Worm (Caenorhabditis elegans): Measurements from ENCODE around the gene T04F3.4.

T04F3.4 gene

ce11 chrV:11787258-11787657 lies 24.4 kb upstream of the T04F3.4 start, which contains the start of gene F55A11.7:
Gene F55A11.7, minus strand, starts transcription at chrV:11787443.
- TF ChIP-seq flt-1 (GFP tag; IDR thresholded peaks at IDR 0.05) (no peak), hmbx-1 (tag; optimal IDR thresholded peaks at IDR 0.05) (no peak), tbx-37 (GFP tag; conservative IDR thresholded peaks at IDR 0.05) (no peak), aly-1 (tag; optimal IDR thresholded peaks at IDR 0.05) (no peak), ama-1 (optimal IDR thresholded peaks at IDR 0.05) (no peak), hnd-1 (tag; optimal IDR thresholded peaks at IDR 0.05) (no peak), pes-1 (GFP tag; IDR thresholded peaks at IDR 0.05) (no peak), tbx-11 (GFP tag; IDR thresholded peaks at IDR 0.05) (no peak), hmg-4 (GFP tag; optimal IDR thresholded peaks at IDR 0.05) (no peak), B0310.2 (tag; optimal IDR thresholded peaks at IDR 0.05) (no peak), scrt-1 (GFP tag; IDR thresholded peaks at IDR 0.05) (no peak), sea-1 (GFP tag; conservative IDR thresholded peaks at IDR 0.05) (no peak), tra-4 (tag; optimal IDR thresholded peaks at IDR 0.05) (no peak), ceh-13 (GFP tag; optimal IDR thresholded peaks at IDR 0.05) (no peak), F13C5.2 (tag; optimal IDR thresholded peaks at IDR 0.05) (no peak), ets-7 (tag; optimal IDR thresholded peaks at IDR 0.05) (no peak), ceh-36 (tag; optimal IDR thresholded peaks at IDR 0.05) (no peak)

- peak; percentile 97 for TF ChIP-seq F13C5.2 (tag; optimal IDR thresholded peaks at IDR 0.05)
- peak; percentile 97 for TF ChIP-seq scrt-1 (GFP tag; IDR thresholded peaks at IDR 0.05)
- TF ChIP-seq hmg-4 (GFP tag; optimal IDR thresholded peaks at IDR 0.05): peak; percentile 98
- peak; percentile 80 for TF ChIP-seq hmbx-1 (tag; optimal IDR thresholded peaks at IDR 0.05)
- TF ChIP-seq hnd-1 (tag; optimal IDR thresholded peaks at IDR 0.05): peak; percentile 89
- peak; percentile 92 for TF ChIP-seq aly-1 (tag; optimal IDR thresholded peaks at IDR 0.05)
- TF ChIP-seq pes-1 (GFP tag; IDR thresholded peaks at IDR 0.05): peak; percentile 96
- peak; percentile 94 for TF ChIP-seq ceh-13 (GFP tag; optimal IDR thresholded peaks at IDR 0.05)
- TF ChIP-seq ets-7 (tag; optimal IDR thresholded peaks at IDR 0.05): peak; percentile 80
- TF ChIP-seq tbx-37 (GFP tag; conservative IDR thresholded peaks at IDR 0.05): peak; percentile 97
- TF ChIP-seq ama-1 (optimal IDR thresholded peaks at IDR 0.05): no peak
- peak; percentile 94 for TF ChIP-seq B0310.2 (tag; optimal IDR thresholded peaks at IDR 0.05)
- TF ChIP-seq tra-4 (tag; optimal IDR thresholded peaks at IDR 0.05): peak; percentile 91
- peak; percentile 95 for TF ChIP-seq ceh-36 (tag; optimal IDR thresholded peaks at IDR 0.05)
- peak; percentile 99 for TF ChIP-seq sea-1 (GFP tag; conservative IDR thresholded peaks at IDR 0.05)
- TF ChIP-seq tbx-11 (GFP tag; IDR thresholded peaks at IDR 0.05): peak; percentile 99
- peak; percentile 95 for TF ChIP-seq flt-1 (GFP tag; IDR thresholded peaks at IDR 0.05)
Observed at ce11 chrV:11782809-11783440, 20.1 kb upstream of the T04F3.4 start, which contains the start of gene F55A11.11. Gene F55A11.11, plus strand, starts transcription at chrV:11783149.

- TF ChIP-seq sea-1 (GFP tag; conservative IDR thresholded peaks at IDR 0.05) (no peak), flt-1 (GFP tag; IDR thresholded peaks at IDR 0.05) (no peak), hnd-1 (tag; optimal IDR thresholded peaks at IDR 0.05) (no peak), ceh-13 (GFP tag; optimal IDR thresholded peaks at IDR 0.05) (no peak), pes-1 (GFP tag; IDR thresholded peaks at IDR 0.05) (no peak), hmbx-1 (tag; optimal IDR thresholded peaks at IDR 0.05) (no peak), tra-4 (tag; optimal IDR thresholded peaks at IDR 0.05) (no peak), tbx-37 (GFP tag; conservative IDR thresholded peaks at IDR 0.05) (no peak), F13C5.2 (tag; optimal IDR thresholded peaks at IDR 0.05) (no peak)
Observed at ce11 chrV:11779810-11780209, 17.0 kb upstream of the T04F3.4 start.

ce11 chrV:11779310-11779709 lies 16.5 kb upstream of the T04F3.4 start:
- no peak for TF ChIP-seq aly-1 (tag; optimal IDR thresholded peaks at IDR 0.05)
- TF ChIP-seq ama-1 (optimal IDR thresholded peaks at IDR 0.05): no peak
- no peak for TF ChIP-seq B0310.2 (tag; optimal IDR thresholded peaks at IDR 0.05)
- TF ChIP-seq ets-7 (tag; optimal IDR thresholded peaks at IDR 0.05): no peak
- no peak for TF ChIP-seq hnd-1 (tag; optimal IDR thresholded peaks at IDR 0.05)
- TF ChIP-seq hmbx-1 (tag; optimal IDR thresholded peaks at IDR 0.05): no peak
- TF ChIP-seq scrt-1 (GFP tag; IDR thresholded peaks at IDR 0.05): no peak
- no peak for TF ChIP-seq pes-1 (GFP tag; IDR thresholded peaks at IDR 0.05)
- no peak for TF ChIP-seq ceh-13 (GFP tag; optimal IDR thresholded peaks at IDR 0.05)

ce11 chrV:11777846-11778245 lies 15.0 kb upstream of the T04F3.4 start:
- TF ChIP-seq hnd-1 (tag; optimal IDR thresholded peaks at IDR 0.05): no peak

ce11 chrV:11776538-11776937 lies 13.7 kb upstream of the T04F3.4 start, which contains the start of gene F55A11.6:
Gene F55A11.6, plus strand, starts transcription at chrV:11776838.
- no peak for TF ChIP-seq ama-1 (optimal IDR thresholded peaks at IDR 0.05)
- no peak for TF ChIP-seq ceh-13 (GFP tag; optimal IDR thresholded peaks at IDR 0.05)

ce11 chrV:11773934-11774333 lies 11.1 kb upstream of the T04F3.4 start:
- no peak for TF ChIP-seq tbx-37 (GFP tag; conservative IDR thresholded peaks at IDR 0.05)
- TF ChIP-seq tra-4 (tag; optimal IDR thresholded peaks at IDR 0.05): no peak
- no peak for TF ChIP-seq hnd-1 (tag; optimal IDR thresholded peaks at IDR 0.05)
- no peak for TF ChIP-seq ceh-13 (GFP tag; optimal IDR thresholded peaks at IDR 0.05)
- no peak for TF ChIP-seq sea-1 (GFP tag; conservative IDR thresholded peaks at IDR 0.05)
- TF ChIP-seq tbx-11 (GFP tag; IDR thresholded peaks at IDR 0.05): no peak
- TF ChIP-seq flt-1 (GFP tag; IDR thresholded peaks at IDR 0.05): no peak
- no peak for TF ChIP-seq ceh-36 (tag; optimal IDR thresholded peaks at IDR 0.05)
- no peak for TF ChIP-seq scrt-1 (GFP tag; IDR thresholded peaks at IDR 0.05)
- no peak for TF ChIP-seq aly-1 (tag; optimal IDR thresholded peaks at IDR 0.05)
- no peak for TF ChIP-seq pes-1 (GFP tag; IDR thresholded peaks at IDR 0.05)
- TF ChIP-seq ets-7 (tag; optimal IDR thresholded peaks at IDR 0.05): no peak
- TF ChIP-seq ama-1 (optimal IDR thresholded peaks at IDR 0.05): no peak
- no peak for TF ChIP-seq hmbx-1 (tag; optimal IDR thresholded peaks at IDR 0.05)
- no peak for TF ChIP-seq B0310.2 (tag; optimal IDR thresholded peaks at IDR 0.05)
- TF ChIP-seq F13C5.2 (tag; optimal IDR thresholded peaks at IDR 0.05): no peak

- TF ChIP-seq tra-4 (tag; optimal IDR thresholded peaks at IDR 0.05) (no peak), tbx-37 (GFP tag; conservative IDR thresholded peaks at IDR 0.05) (no peak), hnd-1 (tag; optimal IDR thresholded peaks at IDR 0.05) (no peak), ceh-36 (tag; optimal IDR thresholded peaks at IDR 0.05) (no peak), hmbx-1 (tag; optimal IDR thresholded peaks at IDR 0.05) (no peak), pes-1 (GFP tag; IDR thresholded peaks at IDR 0.05) (no peak), ets-7 (tag; optimal IDR thresholded peaks at IDR 0.05) (no peak), F13C5.2 (tag; optimal IDR thresholded peaks at IDR 0.05) (no peak), sea-1 (GFP tag; conservative IDR thresholded peaks at IDR 0.05) (no peak), scrt-1 (GFP tag; IDR thresholded peaks at IDR 0.05) (no peak), ceh-13 (GFP tag; optimal IDR thresholded peaks at IDR 0.05) (no peak), hmg-4 (GFP tag; optimal IDR thresholded peaks at IDR 0.05) (no peak), aly-1 (tag; optimal IDR thresholded peaks at IDR 0.05) (no peak), flt-1 (GFP tag; IDR thresholded peaks at IDR 0.05) (no peak), ama-1 (optimal IDR thresholded peaks at IDR 0.05) (no peak)
Observed at ce11 chrV:11773420-11773819, 10.6 kb upstream of the T04F3.4 start, which contains the start of gene bus-18. Gene bus-18, plus strand, starts transcription at chrV:11773720.

All from whole organism, early embryonic.